Fruit fly (Drosophila melanogaster) whole organism, prepupa: ENCODE results near the gene CG14439.

Experiments used
- CG11294 ChIP-seq: fragments of 200-800 bp; sonication (Bioruptor generic); IDR thresholded peaks from 2 replicates; pipeline ENCODE4 v1.3.6; 2022; ENCODE audit warnings: missing biosample characterization, missing genetic modification characterization
- CG31627 ChIP-seq: fragments of 200-800 bp; sonication (Bioruptor generic); optimal IDR thresholded peaks from 3 replicates; lab custom pipeline; 2016; ENCODE audit warnings: missing biosample characterization, missing genetic modification characterization
- CG6163 ChIP-seq: fragments of 200-800 bp; sonication (Bioruptor generic); IDR thresholded peaks from 3 replicates; pipeline ENCODE4 v1.3.6; 2022; ENCODE audit warnings: missing biosample characterization, missing genetic modification characterization
- CG6276 ChIP-seq: fragments of 200-800 bp; sonication (Bioruptor generic); optimal IDR thresholded peaks from 2 replicates; lab custom pipeline; 2017; ENCODE audit warnings: missing biosample characterization, mild to moderate bottlenecking, missing genetic modification characterization
- CG8319 ChIP-seq: fragments of 200-800 bp; sonication (Bioruptor generic); optimal IDR thresholded peaks from 3 replicates; lab custom pipeline; 2016; ENCODE audit warnings: missing biosample characterization, missing genetic modification characterization
- CG9139 ChIP-seq: fragments of 200-800 bp; sonication (Bioruptor generic); optimal IDR thresholded peaks from 3 replicates; lab custom pipeline; 2017; ENCODE audit warnings: missing biosample characterization, mild to moderate bottlenecking, missing genetic modification characterization
- Eip75B ChIP-seq: fragments of 200-800 bp; sonication (Bioruptor generic); optimal IDR thresholded peaks from 3 replicates; lab custom pipeline; 2016; ENCODE audit warnings: missing biosample characterization, missing genetic modification characterization
- Hr38 ChIP-seq: sonication (Bioruptor generic); optimal IDR thresholded peaks from 2 replicates; lab custom pipeline; 2016; ENCODE audit warnings: missing biosample characterization, missing genetic modification characterization
- cyc ChIP-seq: fragments of 200-800 bp; sonication (Bioruptor generic); optimal IDR thresholded peaks from 3 replicates; lab custom pipeline; 2016; ENCODE audit warnings: missing biosample characterization, missing genetic modification characterization
- dac ChIP-seq: fragments of 200-800 bp; sonication (Bioruptor generic); optimal IDR thresholded peaks from 2 replicates; lab custom pipeline; 2017; ENCODE audit warnings: missing biosample characterization, mild to moderate bottlenecking, missing genetic modification characterization
- lz ChIP-seq: fragments of 200-800 bp; sonication (Bioruptor generic); optimal IDR thresholded peaks from 3 replicates; lab custom pipeline; 2016; ENCODE audit warnings: missing biosample characterization, missing genetic modification characterization
- net ChIP-seq: fragments of 200-800 bp; sonication (Bioruptor generic); optimal IDR thresholded peaks from 3 replicates; lab custom pipeline; 2016; ENCODE audit warnings: missing biosample characterization, missing genetic modification characterization
- vri ChIP-seq: fragments of 200-800 bp; sonication (Bioruptor generic); optimal IDR thresholded peaks from 3 replicates; lab custom pipeline; 2016; ENCODE audit warnings: missing biosample characterization, mild to moderate bottlenecking, missing genetic modification characterization

dm6 chrX:6708138-6708537 is 39.2 kb upstream of the CG14439 start:
- TF ChIP-seq CG11294 (GFP tag; lab: Robert Waterston, UW) (no peak), CG8319 (GFP tag; lab: Kevin White, UChicago) (no peak), CG6163 (GFP tag; lab: Robert Waterston, UW) (peak; percentile 63; the same call in 2 of the 3 replicates), Hr38 (no peak), CG6276 (GFP tag; lab: Kevin White, UChicago) (peak; percentile 45), CG9139 (GFP tag; lab: Kevin White, UChicago) (peak; percentile 66), vri (GFP tag; lab: Kevin White, UChicago) (no peak), Eip75B (GFP tag; lab: Kevin White, UChicago) (no peak), lz (GFP tag; lab: Kevin White, UChicago) (no peak), cyc (GFP tag; lab: Kevin White, UChicago) (no peak), dac (no peak), CG31627 (GFP tag; lab: Kevin White, UChicago) (no peak), net (GFP tag; lab: Kevin White, UChicago) (no peak)
